Fruit fly (Drosophila melanogaster): ENCODE results near the gene Noc1.

Gene Noc1

dm6 chr3L:11089805-11090440 lies 15.4 kb downstream of the Noc1 start (continued):
- TF ChIP-seq GATAe (GFP tag; conservative IDR thresholded peaks at IDR 0.05) (no peak), crc (GFP tag; optimal IDR thresholded peaks at IDR 0.05) (peak; percentile 61), E2f1 (GFP tag; IDR thresholded peaks at IDR 0.05) (peak; percentile 84), CG15601 (tag; optimal IDR thresholded peaks at IDR 0.05) (peak; percentile 88), sisA (GFP tag; IDR thresholded peaks at IDR 0.05) (peak; percentile 74), fd102C (GFP tag; optimal IDR thresholded peaks at IDR 0.05) (peak; percentile 93), grn (GFP tag; optimal IDR thresholded peaks at IDR 0.05) (peak; percentile 74), CG17186 (GFP tag; optimal IDR thresholded peaks at IDR 0.05) (peak; percentile 52), HLH54F (GFP tag; optimal IDR thresholded peaks at IDR 0.05) (peak; percentile 57), CG2712 (tag; optimal IDR thresholded peaks at IDR 0.05) (peak; percentile 96), CHES-1-like (GFP tag; optimal IDR thresholded peaks at IDR 0.05) (peak; percentile 75), hth (optimal IDR thresholded peaks at IDR 0.05) (no peak), zen2 (GFP tag; IDR thresholded peaks at IDR 0.05; ENCODE audit: partially characterized antibody) (no peak), CG18599 (GFP tag; optimal IDR thresholded peaks at IDR 0.05) (peak; percentile 85), dmrt99B (tag; optimal IDR thresholded peaks at IDR 0.05) (peak; percentile 94), CG15696 (tag; optimal IDR thresholded peaks at IDR 0.05) (peak; percentile 93), ems (GFP tag; optimal IDR thresholded peaks at IDR 0.05) (peak; percentile 87), insv (GFP tag; optimal IDR thresholded peaks at IDR 0.05) (peak in 1 of 2 experiments; percentile 62), CG7839 (tag; optimal IDR thresholded peaks at IDR 0.05) (peak; percentile 97), Optix (GFP tag; IDR thresholded peaks at IDR 0.05) (peak; percentile 75), mld (GFP tag; IDR thresholded peaks at IDR 0.05; ENCODE audit: partially characterized antibody) (no peak), BEAF-32 (GFP tag; optimal IDR thresholded peaks at IDR 0.05) (no peak), fd96Cb (tag; optimal IDR thresholded peaks at IDR 0.05) (peak; percentile 89), br (optimal IDR thresholded peaks at IDR 0.05) (no peak), Hr51 (GFP tag; optimal IDR thresholded peaks at IDR 0.05) (peak; percentile 68 to 97), org-1 (GFP tag; optimal IDR thresholded peaks at IDR 0.05) (peak; percentile 90), kah (GFP tag; optimal IDR thresholded peaks at IDR 0.05) (peak; percentile 82), CG10321 (GFP tag; IDR thresholded peaks at IDR 0.05) (peak; percentile 54; the same call in 1 of the 2 replicates), HLHmδ (GFP tag; optimal IDR thresholded peaks at IDR 0.05) (peak; percentile 65), HLH4C (GFP tag; IDR thresholded peaks at IDR 0.05; ENCODE audit: partially characterized antibody) (peak; percentile 43; the same call in 1 of the 3 replicates), CG11456 (GFP tag; IDR thresholded peaks at IDR 0.05) (no peak), CG14667 (GFP tag; IDR thresholded peaks at IDR 0.05) (peak; percentile 67; the same call in 1 of the 2 replicates), Dll (GFP tag; IDR thresholded peaks at IDR 0.05; ENCODE audit: partially characterized antibody) (0 out of 4 replicates have a peak, but pooled peaks have one; percentile 25), h (optimal IDR thresholded peaks at IDR 0.05) (no peak), Oli (tag; optimal IDR thresholded peaks at IDR 0.05) (peak; percentile 97), trh (GFP tag; optimal IDR thresholded peaks at IDR 0.05) (peak; percentile 76), CG30020 (tag; optimal IDR thresholded peaks at IDR 0.05) (peak; percentile 72), CG2889 (GFP tag; IDR thresholded peaks at IDR 0.05) (0 out of 3 replicates have a peak, but pooled peaks have one; percentile 37), tin (GFP tag; optimal IDR thresholded peaks at IDR 0.05) (peak; percentile 87), bcd (GFP tag; optimal IDR thresholded peaks at IDR 0.05) (peak; percentile 88), CG9437 (GFP tag; optimal IDR thresholded peaks at IDR 0.05) (peak; percentile 96), CG18262 (tag; optimal IDR thresholded peaks at IDR 0.05) (peak; percentile 98), CG6689 (GFP tag; IDR thresholded peaks at IDR 0.05) (peak; percentile 90), bigmax (GFP tag; optimal IDR thresholded peaks at IDR 0.05) (no peak), CG4730 (GFP tag; IDR thresholded peaks at IDR 0.05) (peak; percentile 49), Camta (GFP tag; optimal IDR thresholded peaks at IDR 0.05) (peak; percentile 89), HmgZ (tag; optimal IDR thresholded peaks at IDR 0.05) (peak; percentile 77), aop (GFP tag; IDR thresholded peaks at IDR 0.05) (peak; percentile 22; the same call in 1 of the 2 replicates), CG14860 (GFP tag; IDR thresholded peaks at IDR 0.05; ENCODE audit: partially characterized antibody) (peak; percentile 47; the same call in 1 of the 3 replicates)
